Comparison of ENCODE assay signal across 3 fruit fly cellular contexts in the genomic region with DNA sequence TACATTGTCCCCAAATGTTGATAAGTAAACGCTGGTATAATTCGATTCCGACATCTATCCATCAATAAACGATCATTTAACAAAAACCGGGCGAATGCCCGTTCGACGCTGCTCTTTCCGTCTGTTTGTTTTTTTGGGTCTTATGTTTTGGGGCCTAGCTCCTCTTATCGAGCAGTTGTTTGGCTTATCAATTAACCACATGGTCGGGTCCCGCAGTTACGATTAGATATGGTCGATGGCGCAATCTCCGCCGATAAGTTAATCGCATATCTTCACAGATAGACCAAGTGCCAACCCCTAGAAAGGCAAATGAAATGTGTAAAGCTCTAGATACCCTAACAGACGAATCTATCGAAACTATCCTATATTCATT.
A peak's percentile ranks its signal among the peaks of the same experiment; 100 is the strongest.
TF ChIP-seq lines count a peak whose summit lies in the region.

No protein-coding gene starts in this region.

- TF ChIP-seq CTCF in whole organism, embryonic (GFP tag; optimal IDR thresholded peaks at IDR 0.05; lab: Kevin White, UChicago) = no peak

TF ChIP-seq in whole organism, adult, 20 proteins besides CTCF, POLR2A, EP300 and RAD21:
- no peak for TF ChIP-seq CG12768 (GFP tag; optimal IDR thresholded peaks at IDR 0.05; lab: Kevin White, UChicago)
- TF ChIP-seq kay (GFP tag; lab: Kevin White, UChicago; ENCODE audit: borderline replicate concordance) = peak; percentile 11
- TF ChIP-seq Mnt (GFP tag; optimal IDR thresholded peaks at IDR 0.05; lab: Kevin White, UChicago) = no peak

TF ChIP-seq in whole organism, embryonic, 481 proteins besides CTCF, POLR2A, EP300 and RAD21:
- TF ChIP-seq Mad (GFP tag; optimal IDR thresholded peaks at IDR 0.05; lab: Kevin White, UChicago) (no peak), HmgZ (tag; optimal IDR thresholded peaks at IDR 0.05; lab: Kevin White, UChicago) (peak; percentile 22), toy (GFP tag; IDR thresholded peaks at IDR 0.05; lab: Robert Waterston, UW) (no peak), Pdp1 (GFP tag; optimal IDR thresholded peaks at IDR 0.05; lab: Kevin White, UChicago) (peak in 1 of 2 experiments; percentile 37), CG2199 (GFP tag; IDR thresholded peaks at IDR 0.05; lab: Robert Waterston, UW) (0 out of 3 replicates have a peak, but pooled peaks have one; percentile 39), Hr78 (GFP tag; optimal IDR thresholded peaks at IDR 0.05; lab: Kevin White, UChicago) (no peak), sug (tag; optimal IDR thresholded peaks at IDR 0.05; lab: Kevin White, UChicago) (peak; percentile 70), zfh2 (GFP tag; optimal IDR thresholded peaks at IDR 0.05; lab: Kevin White, UChicago) (no peak), mirr (GFP tag; optimal IDR thresholded peaks at IDR 0.05; lab: Kevin White, UChicago) (peak; percentile 88), CG9437 (GFP tag; optimal IDR thresholded peaks at IDR 0.05; lab: Kevin White, UChicago) (no peak), ro (GFP tag; IDR thresholded peaks at IDR 0.05; lab: Robert Waterston, UW) (no peak), CG15073 (GFP tag; optimal IDR thresholded peaks at IDR 0.05; lab: Kevin White, UChicago) (no peak), Hey (tag; optimal IDR thresholded peaks at IDR 0.05; lab: Kevin White, UChicago) (peak; percentile 8), grn (GFP tag; optimal IDR thresholded peaks at IDR 0.05; lab: Kevin White, UChicago) (peak; percentile 85), esg (GFP tag; conservative IDR thresholded peaks at IDR 0.05; lab: Robert Waterston, UW) (no peak), GATAe (GFP tag; conservative IDR thresholded peaks at IDR 0.05; lab: Robert Waterston, UW) (peak; percentile 77), exex (tag; optimal IDR thresholded peaks at IDR 0.05; lab: Kevin White, UChicago) (peak; percentile 83), ac (GFP tag; optimal IDR thresholded peaks at IDR 0.05; lab: Kevin White, UChicago) (no peak), CG10147 (GFP tag; optimal IDR thresholded peaks at IDR 0.05; lab: Kevin White, UChicago) (no peak)

TF ChIP-seq in whole organism, prepupa, 60 proteins besides CTCF, POLR2A, EP300 and RAD21:
- TF ChIP-seq Sox14 (GFP tag; optimal IDR thresholded peaks at IDR 0.05; lab: Kevin White, UChicago) = no peak
- peak; percentile 79 for TF ChIP-seq vri (GFP tag; optimal IDR thresholded peaks at IDR 0.05; lab: Kevin White, UChicago)
TF ChIP-seq in whole organism, prepupa: peak in this region for 1.
